Worm (Caenorhabditis elegans) whole organism, mixed stage, embryonic: Measurements from ENCODE around the gene ZK228.3.
"Not testable (repeated sequence)": the region's sequence is repeated elsewhere in the genome, so short reads cannot be mapped to it uniquely, and the experiment has no call there.

ENCODE experiments used
- M03D4.4 ChIP-seq: sonication (generic microtip); optimal IDR thresholded peaks from 2 replicates; lab custom pipeline; 2017; ENCODE audit warnings: mild to moderate bottlenecking, missing genetic modification characterization, missing compliant biosample characterization
- bed-3 ChIP-seq: fragments of 200-800 bp; sonication (Bioruptor generic); optimal IDR thresholded peaks from 3 replicates; lab custom pipeline; 2018; ENCODE audit warnings: mild to moderate bottlenecking, missing genetic modification characterization, moderate library complexity, missing compliant biosample characterization
- blmp-1 ChIP-seq: fragments of 150-350 bp; optimal IDR thresholded peaks from 2 replicates; lab custom pipeline; 2014; ENCODE audit warnings: missing biosample characterization, missing genetic modification characterization
- ceh-39 ChIP-seq: fragments of 150-350 bp; optimal IDR thresholded peaks from 2 replicates; lab custom pipeline; 2014; ENCODE audit warnings: missing biosample characterization, missing genetic modification characterization
- ceh-43 ChIP-seq: fragments of 200-800 bp; sonication (Bioruptor generic); optimal IDR thresholded peaks from 2 replicates; lab custom pipeline; 2018; ENCODE audit warnings: mild to moderate bottlenecking, missing genetic modification characterization, moderate library complexity, missing compliant biosample characterization
- ceh-83 ChIP-seq: fragments of 200-800 bp; sonication (Bioruptor generic); optimal IDR thresholded peaks from 2 replicates; lab custom pipeline; 2018; ENCODE audit warnings: mild to moderate bottlenecking, missing genetic modification characterization, missing compliant biosample characterization
- ces-1 ChIP-seq: fragments of 150-350 bp; optimal IDR thresholded peaks from 2 replicates; lab custom pipeline; 2014; ENCODE audit warnings: missing biosample characterization, missing genetic modification reagents, missing genetic modification characterization
- cnd-1 ChIP-seq: fragments of 200-800 bp; sonication (Bioruptor generic); optimal IDR thresholded peaks from 2 replicates; lab custom pipeline; 2018; ENCODE audit warnings: mild to moderate bottlenecking, missing genetic modification characterization, missing compliant biosample characterization
- elt-1 ChIP-seq: sonication (generic microtip); optimal IDR thresholded peaks from 2 replicates; lab custom pipeline; 2017; ENCODE audit warnings: missing genetic modification characterization, mild to moderate bottlenecking, missing compliant biosample characterization, antibody characterized with exemption, moderate library complexity, borderline replicate concordance; ENCODE audit not compliant: insufficient read depth
- elt-3 ChIP-seq: fragments of 150-350 bp; optimal IDR thresholded peaks from 2 replicates; lab custom pipeline; 2014; ENCODE audit warnings: missing biosample characterization, missing genetic modification characterization
- flh-1 ChIP-seq: fragments of 200-800 bp; sonication (Bioruptor generic); optimal IDR thresholded peaks from 2 replicates; lab custom pipeline; 2018; ENCODE audit warnings: mild to moderate bottlenecking, missing genetic modification characterization, moderate library complexity, missing compliant biosample characterization
- ham-2 ChIP-seq: fragments of 200-800 bp; sonication (Bioruptor generic); optimal IDR thresholded peaks from 2 replicates; lab custom pipeline; 2018; ENCODE audit warnings: mild to moderate bottlenecking, missing genetic modification characterization, missing compliant biosample characterization
- hlh-1 ChIP-seq: fragments of 150-350 bp; optimal IDR thresholded peaks from 2 replicates; lab custom pipeline; 2014; ENCODE audit warnings: missing biosample characterization, missing genetic modification reagents, missing genetic modification characterization
- lin-13 ChIP-seq: fragments of 150-350 bp; optimal IDR thresholded peaks from 2 replicates; lab custom pipeline; 2014; ENCODE audit warnings: missing biosample characterization, missing genetic modification characterization
- lin-32 ChIP-seq: fragments of 200-800 bp; sonication (Bioruptor generic); optimal IDR thresholded peaks from 2 replicates; lab custom pipeline; 2018; ENCODE audit warnings: mild to moderate bottlenecking, missing genetic modification characterization, missing compliant biosample characterization
- lsy-2 ChIP-seq: fragments of 150-350 bp; optimal IDR thresholded peaks from 2 replicates; lab custom pipeline; 2014; ENCODE audit warnings: missing biosample characterization, missing genetic modification characterization
- mab-5 ChIP-seq: fragments of 150-350 bp; optimal IDR thresholded peaks from 2 replicates; lab custom pipeline; 2014; ENCODE audit warnings: missing biosample characterization, missing genetic modification characterization
- mep-1 ChIP-seq: fragments of 150-350 bp; optimal IDR thresholded peaks from 2 replicates; lab custom pipeline; 2017; ENCODE audit warnings: missing biosample characterization, missing genetic modification reagents, missing genetic modification characterization, inconsistent platforms
- mls-2 ChIP-seq: sonication (generic microtip); optimal IDR thresholded peaks from 2 replicates; lab custom pipeline; 2016; ENCODE audit warnings: mild to moderate bottlenecking, missing genetic modification characterization, moderate library complexity, missing compliant biosample characterization
- nhr-12 ChIP-seq: fragments of 150-350 bp; optimal IDR thresholded peaks from 2 replicates; lab custom pipeline; 2014; ENCODE audit warnings: missing biosample characterization, missing genetic modification characterization
- nhr-2 ChIP-seq: fragments of 150-350 bp; optimal IDR thresholded peaks from 2 replicates; lab custom pipeline; 2014; ENCODE audit warnings: missing biosample characterization, missing genetic modification characterization
- nhr-28 ChIP-seq: fragments of 150-350 bp; optimal IDR thresholded peaks from 2 replicates; lab custom pipeline; 2014; ENCODE audit warnings: missing biosample characterization, missing genetic modification characterization
- nhr-76 ChIP-seq: sonication (generic microtip); optimal IDR thresholded peaks from 2 replicates; lab custom pipeline; 2017; ENCODE audit warnings: missing biosample characterization, missing genetic modification characterization
- sem-2 ChIP-seq: fragments of 200-800 bp; sonication (Bioruptor generic); optimal IDR thresholded peaks from 2 replicates; lab custom pipeline; 2018; ENCODE audit warnings: mild to moderate bottlenecking, missing genetic modification characterization, missing compliant biosample characterization
- snpc-4 ChIP-seq: fragments of 150-350 bp; optimal IDR thresholded peaks from 2 replicates; lab custom pipeline; 2014; ENCODE audit warnings: missing biosample characterization, missing genetic modification characterization
- sptf-1 ChIP-seq: sonication (generic microtip); optimal IDR thresholded peaks from 2 replicates; lab custom pipeline; 2017; ENCODE audit warnings: mild to moderate bottlenecking, missing genetic modification characterization, moderate library complexity, missing compliant biosample characterization
- tbx-8 ChIP-seq: fragments of 200-800 bp; sonication (Bioruptor generic); optimal IDR thresholded peaks from 2 replicates; lab custom pipeline; 2018; ENCODE audit warnings: mild to moderate bottlenecking, missing genetic modification characterization, moderate library complexity, missing compliant biosample characterization
- unc-120 ChIP-seq: sonication (generic microtip); optimal IDR thresholded peaks from 2 replicates; lab custom pipeline; 2017; ENCODE audit warnings: missing genetic modification characterization, missing compliant biosample characterization; ENCODE audit not compliant: poor library complexity, severe bottlenecking
- unc-39 ChIP-seq: fragments of 150-350 bp; optimal IDR thresholded peaks from 2 replicates; lab custom pipeline; 2014; ENCODE audit warnings: missing biosample characterization, missing genetic modification characterization
- unc-62 ChIP-seq: fragments of 150-350 bp; optimal IDR thresholded peaks from 2 replicates; lab custom pipeline; 2014; ENCODE audit warnings: missing biosample characterization, missing genetic modification reagents, missing genetic modification characterization
- zip-8 ChIP-seq: fragments of 150-350 bp; optimal IDR thresholded peaks from 2 replicates; lab custom pipeline; 2014; ENCODE audit warnings: missing biosample characterization, missing genetic modification characterization
- ztf-11 ChIP-seq: fragments of 150-350 bp; optimal IDR thresholded peaks from 2 replicates; lab custom pipeline; 2014; ENCODE audit warnings: missing biosample characterization, missing genetic modification characterization

The ZK228.3 gene

DNA sequence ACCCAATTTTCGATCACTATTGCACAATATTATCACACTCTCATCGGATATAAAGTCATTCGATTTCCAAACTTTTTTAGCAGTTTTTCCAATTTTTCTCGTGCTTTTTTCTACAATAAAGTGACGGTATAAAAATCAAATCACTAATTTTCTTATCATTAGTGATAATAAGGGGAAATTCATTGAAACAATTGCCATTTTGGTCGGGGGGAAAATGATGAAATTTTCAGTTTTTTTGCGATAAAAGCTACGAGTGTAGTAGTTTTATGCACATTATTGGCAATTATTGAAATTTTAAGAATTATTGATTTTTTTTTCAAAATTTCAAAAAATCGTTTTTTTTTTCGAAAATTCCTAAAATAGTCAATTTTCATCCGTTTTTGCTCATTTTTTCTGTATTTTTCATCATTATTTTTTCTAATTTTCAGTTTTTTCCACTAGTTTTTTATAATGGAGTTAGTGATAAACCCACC, 1.4 kb upstream of the ZK228.3 start, which contains the start of gene ZK228.4:
TSS of gene ZK228.4 (plus strand) at position 423 of the 473 bp plus-strand sequence.
- TF ChIP-seq ces-1 (GFP tag; lab: Kevin White, UChicago) (no peak), tbx-8 (GFP tag; lab: Kevin White, UChicago) (no peak), ham-2 (no peak), mep-1 (tag; lab: Kevin White, UChicago) (no peak), ceh-43 (GFP tag; lab: Kevin White, UChicago) (no peak), lsy-2 (tag; lab: Kevin White, UChicago) (no peak), unc-39 (tag; lab: Kevin White, UChicago) (no peak), lin-32 (GFP tag; lab: Kevin White, UChicago) (no peak), nhr-12 (tag; lab: Kevin White, UChicago) (no peak), sem-2 (no peak), nhr-76 (no peak), hlh-1 (tag; lab: Kevin White, UChicago) (no peak), sptf-1 (tag; lab: Kevin White, UChicago) (no peak), ztf-11 (tag; lab: Kevin White, UChicago) (no peak)
- TF ChIP-seq, all 35 proteins: peak for 0

DNA sequence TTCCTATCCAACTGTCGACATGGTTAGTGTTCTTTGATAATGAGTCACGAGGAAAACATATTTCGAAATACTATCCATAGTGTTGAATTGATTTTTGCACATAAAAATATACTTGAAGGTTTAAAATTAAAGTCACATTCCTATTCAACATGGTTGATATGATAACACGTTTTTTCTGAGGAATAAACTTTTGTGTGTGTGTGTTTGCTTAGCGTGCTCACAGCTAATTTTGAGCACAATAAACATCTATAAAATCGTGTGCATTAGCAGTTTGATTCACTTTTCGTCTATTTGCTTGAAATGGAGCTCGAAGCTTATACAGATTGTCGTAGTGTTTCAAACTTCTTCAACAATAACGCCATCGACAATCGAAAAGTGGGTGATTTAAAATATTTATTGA, 4.5 kb downstream of the ZK228.3 start, which contains the start of gene ZK228.10:
TSS of gene ZK228.10 (plus strand) at position 301 of the 400 bp plus-strand sequence.
- TF ChIP-seq blmp-1 (tag; lab: Kevin White, UChicago) = no peak

DNA sequence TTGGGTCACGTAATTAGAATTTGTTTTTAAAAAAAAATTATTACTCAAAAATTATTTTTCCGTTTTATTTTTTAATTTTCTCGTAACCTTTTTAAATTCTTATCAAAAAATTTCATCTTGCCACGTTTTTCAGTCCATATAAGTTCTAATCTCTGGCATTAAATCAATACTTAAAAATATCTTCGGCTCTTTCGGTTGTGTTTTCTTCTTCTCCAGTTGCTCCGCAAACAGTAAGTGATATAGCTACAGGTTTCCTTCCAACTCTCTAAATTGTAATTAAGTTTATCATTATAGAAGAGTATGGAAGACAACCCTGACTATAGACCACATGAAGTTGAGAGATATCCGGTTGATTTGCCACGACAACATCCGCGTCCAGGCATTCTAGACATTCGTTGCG, 16.9 kb downstream of the ZK228.3 start, which contains the start of gene ZK228.1:
TSS of gene ZK228.1 (plus strand) at position 301 of the 400 bp plus-strand sequence.
- TF ChIP-seq ces-1 (GFP tag; lab: Kevin White, UChicago) (no peak), sptf-1 (tag; lab: Kevin White, UChicago) (no peak), ztf-11 (tag; lab: Kevin White, UChicago) (no peak), unc-62 (GFP tag; lab: Kevin White, UChicago) (no peak), unc-39 (tag; lab: Kevin White, UChicago) (no peak), lin-32 (GFP tag; lab: Kevin White, UChicago) (no peak), nhr-28 (tag; lab: Kevin White, UChicago) (no peak), cnd-1 (no peak), bed-3 (GFP tag; lab: Kevin White, UChicago) (no peak), tbx-8 (GFP tag; lab: Kevin White, UChicago) (no peak), elt-1 (tag; lab: Kevin White, UChicago) (no peak), blmp-1 (tag; lab: Kevin White, UChicago) (no peak), hlh-1 (tag; lab: Kevin White, UChicago) (no peak), ceh-39 (tag; lab: Kevin White, UChicago) (no peak), unc-120 (tag; lab: Kevin White, UChicago) (no peak), nhr-2 (tag; lab: Kevin White, UChicago) (no peak), nhr-12 (tag; lab: Kevin White, UChicago) (no peak), zip-8 (tag; lab: Kevin White, UChicago) (no peak), mab-5 (tag; lab: Kevin White, UChicago) (no peak)

DNA sequence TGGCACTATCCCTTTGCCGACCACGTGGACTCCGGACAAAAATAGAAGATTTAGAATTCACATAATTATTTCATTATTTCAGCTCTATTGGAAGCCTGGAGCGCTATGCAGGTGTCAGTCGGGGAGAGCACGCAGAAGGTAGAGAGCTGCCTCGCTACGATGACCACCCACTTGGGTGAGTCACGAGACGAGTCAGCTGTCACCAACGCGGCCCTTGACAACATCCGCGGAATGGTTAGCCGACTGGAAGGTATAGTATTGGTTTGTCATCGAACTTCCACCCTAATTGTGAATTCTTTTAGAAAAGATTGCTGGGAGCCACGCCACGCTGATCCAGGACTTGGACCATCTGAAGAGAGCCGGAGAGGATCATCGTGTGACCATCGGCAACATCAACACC, 21.6 kb downstream of the ZK228.3 start, which contains the start of gene ZK262.9:
TSS of gene ZK262.9 (plus strand) at position 301 of the 400 bp plus-strand sequence.
- TF ChIP-seq sem-2; lin-32 (GFP tag; lab: Kevin White, UChicago); ceh-83 (GFP tag; lab: Kevin White, UChicago): not testable (repeated sequence)

ce11 chrV:18438081-18438480, 23.0 kb downstream of the ZK228.3 start, which contains the start of gene ZK262.8:
TSS of gene ZK262.8 (plus strand) at chrV:18438381.
- TF ChIP-seq elt-1 (tag; lab: Kevin White, UChicago) (no peak), nhr-76 (no peak), nhr-12 (tag; lab: Kevin White, UChicago) (no peak), ces-1 (GFP tag; lab: Kevin White, UChicago) (no peak), ztf-11 (tag; lab: Kevin White, UChicago) (no peak), flh-1 (no peak), cnd-1 (no peak), elt-3 (tag; lab: Kevin White, UChicago) (no peak), M03D4.4 (no peak), snpc-4 (tag; lab: Kevin White, UChicago) (no peak), blmp-1 (tag; lab: Kevin White, UChicago) (no peak), mls-2 (no peak), unc-120 (tag; lab: Kevin White, UChicago) (no peak), mab-5 (tag; lab: Kevin White, UChicago) (no peak), lsy-2 (tag; lab: Kevin White, UChicago) (no peak), lin-13 (no peak), ceh-39 (tag; lab: Kevin White, UChicago) (no peak)
